Fruit fly (Drosophila melanogaster) whole organism: ENCODE data around the gene Pi4KIIalpha.

Experiments
- CG8478 ChIP-seq: fragments of >200 bp; optimal IDR thresholded peaks from 2 replicates; lab custom pipeline; 2018; ENCODE audit warnings: inconsistent platforms
- Dll ChIP-seq: fragments of >200 bp; optimal IDR thresholded peaks from 2 replicates; lab custom pipeline; 2017
- EcR ChIP-seq, 2 experiments: fragments of >200 bp; optimal IDR thresholded peaks; 2 replicates each; lab custom pipeline; 2017; ENCODE audit warnings: missing biosample characterization in 2 of 2, missing genetic modification characterization in 2 of 2, missing genetic modification reagents in 2 of 2
- pan ChIP-seq: fragments of >200 bp; optimal IDR thresholded peaks from 2 replicates; lab custom pipeline; 2017
- psq ChIP-seq: fragments of >200 bp; optimal IDR thresholded peaks from 2 replicates; lab custom pipeline; 2017
- usp ChIP-seq: fragments of >200 bp; optimal IDR thresholded peaks from 2 replicates; lab custom pipeline; 2017; ENCODE audit warnings: missing biosample characterization, missing genetic modification characterization, mixed read lengths

The Pi4KIIalpha gene

DNA sequence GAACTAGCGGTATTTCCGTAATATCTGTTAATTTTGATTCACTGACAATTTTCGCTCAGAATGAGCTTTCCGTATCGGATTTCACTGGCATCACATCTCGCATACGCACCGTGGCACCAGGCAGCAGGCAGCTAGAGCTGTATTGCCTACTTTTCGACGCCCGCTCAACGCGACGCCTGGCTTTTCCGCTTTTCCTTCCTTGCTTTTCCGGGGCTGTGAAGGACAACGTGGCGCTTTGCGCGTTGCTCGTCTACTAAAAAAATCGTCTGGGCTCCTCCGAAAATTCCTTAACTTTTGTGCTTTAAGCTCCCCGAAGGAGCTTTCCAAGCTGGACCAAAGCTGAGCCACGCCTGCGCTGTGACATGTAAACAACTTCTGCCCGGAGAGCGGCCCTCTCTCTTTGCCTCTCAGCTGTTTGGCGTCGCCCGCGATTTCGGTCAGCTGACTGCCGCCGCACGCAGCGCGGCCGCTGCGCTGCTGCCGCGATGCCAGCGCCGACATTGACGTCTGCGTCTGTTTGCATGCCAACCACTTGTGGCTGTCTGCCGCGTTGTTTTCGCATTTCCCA lies 40.3 kb downstream of the Pi4KIIalpha start, which contains the start of the genes CG43845 and Nmdar1:
CG43845 (minus strand) TSS at position 51 of the 568 bp plus-strand sequence.
Nmdar1 (minus strand) TSS at position 259 of the 568 bp plus-strand sequence.
- TF ChIP-seq CG8478 (lab: Kevin White, UChicago) (no peak), Dll (lab: Kevin White, UChicago) (no peak), psq (lab: Kevin White, UChicago) (no peak), pan (lab: Kevin White, UChicago) (no peak), usp (no peak), EcR (GFP tag; optimal IDR thresholded peaks at IDR 0.05; lab: Kevin White, UChicago) (no peak)

- TF ChIP-seq EcR (GFP tag; optimal IDR thresholded peaks at IDR 0.05; lab: Kevin White, UChicago): no peak
These were observed 42.9 kb downstream of the Pi4KIIalpha start for dm6 chr3R:5520566-5520965.

- no peak for TF ChIP-seq EcR (GFP tag; optimal IDR thresholded peaks at IDR 0.05; lab: Kevin White, UChicago)
- TF ChIP-seq Dll (lab: Kevin White, UChicago): no peak
- TF ChIP-seq pan (lab: Kevin White, UChicago): no peak
- TF ChIP-seq psq (lab: Kevin White, UChicago): no peak
- no peak for TF ChIP-seq usp
- TF ChIP-seq CG8478 (lab: Kevin White, UChicago): no peak
These were observed 43.7 kb downstream of the Pi4KIIalpha start for dm6 chr3R:5519789-5520188.

dm6 chr3R:5518627-5519026 lies 44.8 kb downstream of the Pi4KIIalpha start:
- no peak for TF ChIP-seq Dll (lab: Kevin White, UChicago)
- TF ChIP-seq psq (lab: Kevin White, UChicago): no peak
- no peak for TF ChIP-seq CG8478 (lab: Kevin White, UChicago)
- TF ChIP-seq usp: no peak
- TF ChIP-seq EcR (GFP tag; optimal IDR thresholded peaks at IDR 0.05; lab: Kevin White, UChicago): no peak
- TF ChIP-seq pan (lab: Kevin White, UChicago): no peak

dm6 chr3R:5517876-5518211 lies 45.6 kb downstream of the Pi4KIIalpha start:
- TF ChIP-seq CG8478 (lab: Kevin White, UChicago) (no peak), EcR (GFP tag; optimal IDR thresholded peaks at IDR 0.05; lab: Kevin White, UChicago) (peak in 1 of 2 experiments; percentile 14)

dm6 chr3R:5517002-5517875 lies 46.2 kb downstream of the Pi4KIIalpha start, which contains the start of gene Itpr:
Gene Itpr, plus strand, starts transcription at chr3R:5517117.
- TF ChIP-seq EcR (GFP tag; optimal IDR thresholded peaks at IDR 0.05; lab: Kevin White, UChicago): no peak
- no peak for TF ChIP-seq usp
- peak; percentile 14 for TF ChIP-seq CG8478 (lab: Kevin White, UChicago)
- no peak for TF ChIP-seq pan (lab: Kevin White, UChicago)
- TF ChIP-seq psq (lab: Kevin White, UChicago): no peak
- TF ChIP-seq Dll (lab: Kevin White, UChicago): peak; percentile 33

dm6 chr3R:5516582-5517001 lies 46.9 kb downstream of the Pi4KIIalpha start:
- TF ChIP-seq CG8478 (lab: Kevin White, UChicago): no peak

dm6 chr3R:5514759-5515158 lies 48.7 kb downstream of the Pi4KIIalpha start:
- no peak for TF ChIP-seq pan (lab: Kevin White, UChicago)
- no peak for TF ChIP-seq CG8478 (lab: Kevin White, UChicago)
- no peak for TF ChIP-seq psq (lab: Kevin White, UChicago)
- no peak for TF ChIP-seq Dll (lab: Kevin White, UChicago)
- no peak for TF ChIP-seq EcR (GFP tag; optimal IDR thresholded peaks at IDR 0.05; lab: Kevin White, UChicago)
- no peak for TF ChIP-seq usp
